Worm (Caenorhabditis elegans) whole organism, early embryonic: Measurements from ENCODE around the gene fbxa-202.

Experiments used
- B0310.2 ChIP-seq: sonication (generic microtip); optimal IDR thresholded peaks from 2 replicates; lab custom pipeline; 2016; ENCODE audit warnings: mild to moderate bottlenecking, missing genetic modification characterization, missing compliant biosample characterization
- F13C5.2 ChIP-seq: sonication (generic microtip); optimal IDR thresholded peaks from 2 replicates; lab custom pipeline; 2017; ENCODE audit warnings: mild to moderate bottlenecking, missing genetic modification characterization, inconsistent platforms, missing compliant biosample characterization
- aly-1 ChIP-seq: sonication (generic microtip); optimal IDR thresholded peaks from 2 replicates; lab custom pipeline; 2016; ENCODE audit warnings: missing genetic modification characterization, missing compliant biosample characterization
- ama-1 ChIP-seq: fragments of 150-350 bp; optimal IDR thresholded peaks from 2 replicates; lab custom pipeline; 2014
- ceh-13 ChIP-seq: fragments of 200-800 bp; sonication (Bioruptor generic); optimal IDR thresholded peaks from 2 replicates; lab custom pipeline; 2018; ENCODE audit warnings: mild to moderate bottlenecking, missing genetic modification characterization, missing compliant biosample characterization
- ceh-36 ChIP-seq: sonication (generic microtip); optimal IDR thresholded peaks from 2 replicates; lab custom pipeline; 2016; ENCODE audit warnings: missing genetic modification characterization, inconsistent platforms, missing compliant biosample characterization
- ets-7 ChIP-seq: sonication (generic microtip); optimal IDR thresholded peaks from 2 replicates; lab custom pipeline; 2016; ENCODE audit warnings: missing genotype, missing genetic modification characterization, missing compliant biosample characterization
- hmbx-1 ChIP-seq: sonication (generic microtip); optimal IDR thresholded peaks from 2 replicates; lab custom pipeline; 2016; ENCODE audit warnings: mild to moderate bottlenecking, missing genetic modification characterization, missing compliant biosample characterization
- hmg-4 ChIP-seq: fragments of 200-800 bp; sonication (Bioruptor generic); optimal IDR thresholded peaks from 2 replicates; lab custom pipeline; 2018; ENCODE audit warnings: mild to moderate bottlenecking, missing genetic modification characterization, missing compliant biosample characterization
- hnd-1 ChIP-seq: sonication (generic microtip); optimal IDR thresholded peaks from 2 replicates; lab custom pipeline; 2016; ENCODE audit warnings: missing genetic modification characterization, missing compliant biosample characterization
- scrt-1 ChIP-seq: fragments of 200-800 bp; sonication (Bioruptor generic); IDR thresholded peaks from 2 replicates; pipeline ENCODE4 v1.3.6; 2022; ENCODE audit warnings: missing genetic modification characterization, missing compliant biosample characterization
- sea-1 ChIP-seq: fragments of 200-800 bp; sonication (Bioruptor generic); conservative IDR thresholded peaks from 2 replicates; pipeline ENCODE4 v1.3.6; 2022; ENCODE audit warnings: missing genetic modification characterization, missing compliant biosample characterization
- tbx-11 ChIP-seq: fragments of 200-800 bp; sonication (Bioruptor generic); IDR thresholded peaks from 2 replicates; pipeline ENCODE4 v1.3.6; 2022; ENCODE audit warnings: missing genetic modification characterization, missing compliant biosample characterization
- tbx-37 ChIP-seq: fragments of 200-800 bp; sonication (Bioruptor generic); conservative IDR thresholded peaks from 2 replicates; pipeline ENCODE4 v1.3.6; 2022; ENCODE audit warnings: missing genetic modification reagents, missing genetic modification characterization, missing compliant biosample characterization

- TF ChIP-seq ama-1 (lab: Kevin White, UChicago) (no peak), sea-1 (GFP tag; lab: Robert Waterston, UW) (no peak), ets-7 (tag; lab: Kevin White, UChicago) (no peak), scrt-1 (GFP tag; lab: Robert Waterston, UW) (no peak), tbx-11 (GFP tag; lab: Robert Waterston, UW) (no peak), hmg-4 (GFP tag; lab: Kevin White, UChicago) (no peak), tbx-37 (GFP tag; lab: Robert Waterston, UW) (no peak), ceh-13 (no peak), ceh-36 (no peak), hmbx-1 (tag; lab: Kevin White, UChicago) (no peak), aly-1 (tag; lab: Kevin White, UChicago) (no peak), B0310.2 (tag; lab: Kevin White, UChicago) (no peak), hnd-1 (tag; lab: Kevin White, UChicago) (no peak), F13C5.2 (tag; lab: Kevin White, UChicago) (no peak)
Observed at ce11 chrV:6303471-6303870, 23.6 kb upstream of the fbxa-202 start, which contains the start of gene sago-1.
